Fruit fly (Drosophila melanogaster): ENCODE data around the gene CG42827.

The CG42827 gene

dm6 chr3R:23334866-23335265 is 37.9 kb upstream of the CG42827 start (continued):
- TF ChIP-seq Sox14 (GFP tag; optimal IDR thresholded peaks at IDR 0.05) (peak; percentile 63), topi (GFP tag; optimal IDR thresholded peaks at IDR 0.05) (peak; percentile 72), ss (GFP tag; optimal IDR thresholded peaks at IDR 0.05) (peak; percentile 12 to 47), CG7368 (GFP tag; optimal IDR thresholded peaks at IDR 0.05) (peak; percentile 54), Eip78C (GFP tag) (peak; percentile 95), spab (GFP tag; optimal IDR thresholded peaks at IDR 0.05) (peak; percentile 16), Lpt (GFP tag; optimal IDR thresholded peaks at IDR 0.05) (no peak), achi (GFP tag; optimal IDR thresholded peaks at IDR 0.05) (peak; percentile 68), lz (GFP tag; optimal IDR thresholded peaks at IDR 0.05) (peak; percentile 44), pdm3 (GFP tag; optimal IDR thresholded peaks at IDR 0.05) (peak; percentile 63), fkh (GFP tag; optimal IDR thresholded peaks at IDR 0.05) (no peak), CG1621 (tag; optimal IDR thresholded peaks at IDR 0.05) (peak; percentile 58), CG3919 (GFP tag; optimal IDR thresholded peaks at IDR 0.05) (peak; percentile 78), CG32006 (GFP tag; optimal IDR thresholded peaks at IDR 0.05) (peak; percentile 55), CG6854 (GFP tag; optimal IDR thresholded peaks at IDR 0.05) (no peak)

dm6 chr3R:23335577-23335976 is 37.1 kb upstream of the CG42827 start:
- no peak for TF ChIP-seq Blimp-1 (GFP tag; optimal IDR thresholded peaks at IDR 0.05)
- peak; percentile 60 for TF ChIP-seq CG6276 (GFP tag; optimal IDR thresholded peaks at IDR 0.05)
- TF ChIP-seq CG34406 (GFP tag; optimal IDR thresholded peaks at IDR 0.05) = peak; percentile 58
- TF ChIP-seq CG11762 (GFP tag; optimal IDR thresholded peaks at IDR 0.05; ENCODE audit: insufficient read depth) = peak; percentile 65
- peak; percentile 68 for TF ChIP-seq CG6808 (GFP tag; optimal IDR thresholded peaks at IDR 0.05)
- TF ChIP-seq acj6 (GFP tag; optimal IDR thresholded peaks at IDR 0.05) = peak; percentile 64
- TF ChIP-seq CG10631 (GFP tag; optimal IDR thresholded peaks at IDR 0.05) = peak; percentile 66
- TF ChIP-seq Ets96B (tag; optimal IDR thresholded peaks at IDR 0.05) = peak; percentile 67
- peak; percentile 6 for TF ChIP-seq Hr39 (GFP tag; optimal IDR thresholded peaks at IDR 0.05)
- no peak for TF ChIP-seq Smox (GFP tag; optimal IDR thresholded peaks at IDR 0.05)
- peak; percentile 75 for TF ChIP-seq achi (GFP tag; optimal IDR thresholded peaks at IDR 0.05)
- peak; percentile 3 to 22 for TF ChIP-seq salr (GFP tag; optimal IDR thresholded peaks at IDR 0.05)
- TF ChIP-seq CG1621 (tag; optimal IDR thresholded peaks at IDR 0.05) = peak; percentile 18
- TF ChIP-seq Eip93F (GFP tag; optimal IDR thresholded peaks at IDR 0.05) = no peak
- TF ChIP-seq ss (GFP tag; optimal IDR thresholded peaks at IDR 0.05) = peak; percentile 30 to 65
- TF ChIP-seq CG6163 (GFP tag; IDR thresholded peaks at IDR 0.05) = peak; percentile 20; the same call in 1 of the 3 replicates
- peak; percentile 6 for TF ChIP-seq vri (GFP tag; optimal IDR thresholded peaks at IDR 0.05)
- peak; percentile 24 for TF ChIP-seq Sox14 (GFP tag; optimal IDR thresholded peaks at IDR 0.05)
- peak; percentile 79 for TF ChIP-seq CG32006 (GFP tag; optimal IDR thresholded peaks at IDR 0.05)
- TF ChIP-seq Ets21C (GFP tag; optimal IDR thresholded peaks at IDR 0.05) = no peak
- TF ChIP-seq topi (GFP tag; optimal IDR thresholded peaks at IDR 0.05) = peak; percentile 13
- peak; percentile 29 for TF ChIP-seq Sox15 (GFP tag; optimal IDR thresholded peaks at IDR 0.05)
- TF ChIP-seq CG10669 (GFP tag; optimal IDR thresholded peaks at IDR 0.05) = peak; percentile 67
- TF ChIP-seq fkh (GFP tag; optimal IDR thresholded peaks at IDR 0.05) = peak; percentile 71
- TF ChIP-seq Sox102F (GFP tag; optimal IDR thresholded peaks at IDR 0.05) = peak; percentile 31
- peak; percentile 34 for TF ChIP-seq CG9139 (GFP tag; optimal IDR thresholded peaks at IDR 0.05)
- no peak for TF ChIP-seq Lpt (GFP tag; optimal IDR thresholded peaks at IDR 0.05)
- peak; percentile 44 for TF ChIP-seq Eip75B (GFP tag; optimal IDR thresholded peaks at IDR 0.05)
- peak; percentile 78 for TF ChIP-seq CG15336 (GFP tag; IDR thresholded peaks at IDR 0.05)
- peak; percentile 67 for TF ChIP-seq OdsH (GFP tag; optimal IDR thresholded peaks at IDR 0.05)
- TF ChIP-seq CG6792 (GFP tag; optimal IDR thresholded peaks at IDR 0.05) = no peak
- TF ChIP-seq Gug (GFP tag; IDR thresholded peaks at IDR 0.05) = peak; percentile 66
- peak; percentile 45 for TF ChIP-seq pdm3 (GFP tag; optimal IDR thresholded peaks at IDR 0.05)
- peak; percentile 15 for TF ChIP-seq net (GFP tag; optimal IDR thresholded peaks at IDR 0.05)
- peak; percentile 62 for TF ChIP-seq CG8632 (GFP tag; optimal IDR thresholded peaks at IDR 0.05)
- peak; percentile 41 for TF ChIP-seq fd59A (GFP tag; optimal IDR thresholded peaks at IDR 0.05)
- TF ChIP-seq CG8119 (GFP tag; IDR thresholded peaks at IDR 0.05) = peak; percentile 66; the same call in 2 of the 3 replicates
- TF ChIP-seq CG3919 (GFP tag; optimal IDR thresholded peaks at IDR 0.05) = peak; percentile 63
- TF ChIP-seq lz (GFP tag; optimal IDR thresholded peaks at IDR 0.05) = no peak
- peak; percentile 48 for TF ChIP-seq svp (GFP tag)
- TF ChIP-seq CG16779 (tag; optimal IDR thresholded peaks at IDR 0.05) = peak; percentile 43
- TF ChIP-seq dsx (GFP tag; optimal IDR thresholded peaks at IDR 0.05; ENCODE audit: poor library complexity, severe bottlenecking) = peak; percentile 61
- TF ChIP-seq Eip78C (GFP tag) = peak; percentile 82
- no peak for TF ChIP-seq Hr38 (GFP tag; optimal IDR thresholded peaks at IDR 0.05)
- TF ChIP-seq CG4318 (GFP tag; optimal IDR thresholded peaks at IDR 0.05) = peak; percentile 50
